Worm (Caenorhabditis elegans): ENCODE measurements around the gene mdt-11.

The mdt-11 gene

ce11 chrIII:5018116-5018689, 2.8 kb upstream of the mdt-11 start, which contains the start of gene wip-1 (continued):
- TF ChIP-seq K11D2.4 (GFP tag; IDR thresholded peaks at IDR 0.05): peak; percentile 94
- TF ChIP-seq tbp1 (GFP tag; optimal IDR thresholded peaks at IDR 0.05): peak; percentile 79
- TF ChIP-seq lin-35 (GFP tag; optimal IDR thresholded peaks at IDR 0.05): peak; percentile 58 to 97 (median 82)
- TF ChIP-seq hmg-1.2 (GFP tag; IDR thresholded peaks at IDR 0.05): peak; percentile 98
- peak; percentile 95 for TF ChIP-seq F49E8.2 (tag; optimal IDR thresholded peaks at IDR 0.05; ENCODE audit: insufficient read depth)
- TF ChIP-seq zim-3 (tag; optimal IDR thresholded peaks at IDR 0.05): peak; percentile 64
- no peak for TF ChIP-seq F57C9.4 (tag; optimal IDR thresholded peaks at IDR 0.05)
- peak; percentile 81 for TF ChIP-seq snpc-1.1 (tag; optimal IDR thresholded peaks at IDR 0.05; ENCODE audit: insufficient read depth)
- TF ChIP-seq lin-40 (tag; optimal IDR thresholded peaks at IDR 0.05): peak; percentile 98
- peak; percentile 93 for TF ChIP-seq ceh-91 (GFP tag; IDR thresholded peaks at IDR 0.05)
- peak; percentile 56; the same call in 1 of the 2 replicates for TF ChIP-seq bed-2 (GFP tag; IDR thresholded peaks at IDR 0.05)
- peak; percentile 86 for TF ChIP-seq egl-18 (GFP tag; IDR thresholded peaks at IDR 0.05)
- peak; percentile 89 for TF ChIP-seq Y67H2A.10 (GFP tag; conservative IDR thresholded peaks at IDR 0.05)
- peak; percentile 99 for TF ChIP-seq nhr-80 (tag; optimal IDR thresholded peaks at IDR 0.05)
- peak; percentile 80 for TF ChIP-seq pha-4 (tag; optimal IDR thresholded peaks at IDR 0.05)
- TF ChIP-seq ceh-27 (GFP tag; optimal IDR thresholded peaks at IDR 0.05): peak; percentile 99
- peak; percentile 81; the same call in 1 of the 2 replicates for TF ChIP-seq cebp-2 (GFP tag; IDR thresholded peaks at IDR 0.05)
- peak; percentile 70 for TF ChIP-seq ceh-79 (tag; optimal IDR thresholded peaks at IDR 0.05)
- TF ChIP-seq ceh-100 (GFP tag; IDR thresholded peaks at IDR 0.05): peak; percentile 89
- TF ChIP-seq F33H1.4 (GFP tag; IDR thresholded peaks at IDR 0.05): peak; percentile 92
- peak; percentile 37 for TF ChIP-seq mxl-1 (tag; optimal IDR thresholded peaks at IDR 0.05)
- TF ChIP-seq D2030.7 (GFP tag; IDR thresholded peaks at IDR 0.05): peak; percentile 96
- TF ChIP-seq ztf-18 (tag; optimal IDR thresholded peaks at IDR 0.05): peak; percentile 100
- peak; percentile 82 for TF ChIP-seq hrde-1 (tag; optimal IDR thresholded peaks at IDR 0.05; ENCODE audit: borderline replicate concordance)
- peak; percentile 90 for TF ChIP-seq cebp-1 (GFP tag; IDR thresholded peaks at IDR 0.05)
- TF ChIP-seq cebp-1 (tag; optimal IDR thresholded peaks at IDR 0.05): peak; percentile 97
- TF ChIP-seq egrh-3 (GFP tag; IDR thresholded peaks at IDR 0.05): peak; percentile 64
- TF ChIP-seq hmg-20 (GFP tag; IDR thresholded peaks at IDR 0.05): peak; percentile 88
- TF ChIP-seq chd-7 (tag; optimal IDR thresholded peaks at IDR 0.05): peak; percentile 89
- peak; percentile 91 for TF ChIP-seq ztf-22 (GFP tag; optimal IDR thresholded peaks at IDR 0.05)
- TF ChIP-seq B0261.1 (tag; optimal IDR thresholded peaks at IDR 0.05): peak; percentile 34
- TF ChIP-seq aptf-3 (GFP tag; IDR thresholded peaks at IDR 0.05): 0 out of 2 replicates have a peak, but pooled peaks have one; percentile 24
- peak; percentile 31 to 60 for TF ChIP-seq rec-8 (tag; optimal IDR thresholded peaks at IDR 0.05)
- TF ChIP-seq Y53F4B.3 (GFP tag; IDR thresholded peaks at IDR 0.05): peak; percentile 88
- peak; percentile 71 for TF ChIP-seq F10E7.11 (tag; optimal IDR thresholded peaks at IDR 0.05)
- TF ChIP-seq sea-2 (GFP tag; IDR thresholded peaks at IDR 0.05): peak; percentile 87
- no peak for TF ChIP-seq dpff-1 (tag; optimal IDR thresholded peaks at IDR 0.05)
- peak; percentile 96 for TF ChIP-seq snpc-1.3 (tag; optimal IDR thresholded peaks at IDR 0.05; ENCODE audit: insufficient read depth)
- peak; percentile 86 for TF ChIP-seq xnd-1 (tag; optimal IDR thresholded peaks at IDR 0.05)
- TF ChIP-seq F52B5.7 (tag; optimal IDR thresholded peaks at IDR 0.05): peak; percentile 67
- TF ChIP-seq repo-1 (tag; optimal IDR thresholded peaks at IDR 0.05): peak; percentile 96
- no peak for TF ChIP-seq T26A5.8 (tag; optimal IDR thresholded peaks at IDR 0.05)
- peak; percentile 98 for TF ChIP-seq rcor-1 (GFP tag; IDR thresholded peaks at IDR 0.05)
- TF ChIP-seq unc-62 (GFP tag; optimal IDR thresholded peaks at IDR 0.05): peak; percentile 17
- peak; percentile 92 for TF ChIP-seq ztf-28 (GFP tag; IDR thresholded peaks at IDR 0.05)
- TF ChIP-seq him-1 (tag; optimal IDR thresholded peaks at IDR 0.05): peak; percentile 84
- peak; percentile 93 for TF ChIP-seq lsl-1 (GFP tag; optimal IDR thresholded peaks at IDR 0.05)
